Worm (Caenorhabditis elegans) whole organism, L2 larva: Measurements from ENCODE around the gene F58F12.1.

Experiments
- R02D3.7 ChIP-seq: fragments of 150-350 bp; optimal IDR thresholded peaks from 2 replicates; lab custom pipeline; 2014; ENCODE audit warnings: missing biosample characterization, missing genetic modification characterization
- aly-2 ChIP-seq: fragments of 150-350 bp; optimal IDR thresholded peaks from 2 replicates; lab custom pipeline; 2014; ENCODE audit warnings: missing biosample characterization, missing genetic modification characterization
- ama-1 ChIP-seq: fragments of 150-350 bp; optimal IDR thresholded peaks from 2 replicates; lab custom pipeline; 2018; ENCODE audit warnings: inconsistent platforms
- ceh-82 ChIP-seq: fragments of 150-350 bp; optimal IDR thresholded peaks from 2 replicates; lab custom pipeline; 2014; ENCODE audit warnings: missing biosample characterization, missing genetic modification characterization
- crh-2 ChIP-seq: sonication (generic microtip); optimal IDR thresholded peaks from 2 replicates; lab custom pipeline; 2017; ENCODE audit warnings: missing biosample characterization, missing genetic modification characterization
- egl-27 ChIP-seq: sonication (generic microtip); optimal IDR thresholded peaks from 3 replicates; lab custom pipeline; 2017; ENCODE audit warnings: missing biosample characterization, missing genetic modification reagents, missing genetic modification characterization
- fos-1 ChIP-seq: fragments of 150-350 bp; optimal IDR thresholded peaks from 2 replicates; lab custom pipeline; 2014; ENCODE audit warnings: missing biosample characterization, missing genetic modification characterization
- lin-39 ChIP-seq: fragments of 150-350 bp; optimal IDR thresholded peaks from 2 replicates; lab custom pipeline; 2014; ENCODE audit warnings: missing biosample characterization, missing genetic modification reagents, missing genetic modification characterization
- mab-5 ChIP-seq: fragments of 150-350 bp; optimal IDR thresholded peaks from 2 replicates; lab custom pipeline; 2014; ENCODE audit warnings: missing biosample characterization, missing genetic modification characterization
- mdl-1 ChIP-seq, 2 experiments: fragments of 150-350 bp in 1 of 2; sonication (generic microtip) in 1 of 2; optimal IDR thresholded peaks; 2 replicates each; lab custom pipeline; 2017; ENCODE audit warnings: missing biosample characterization in 2 of 2, missing genetic modification characterization in 2 of 2
- nhr-129 ChIP-seq: fragments of 150-350 bp; optimal IDR thresholded peaks from 2 replicates; lab custom pipeline; 2014; ENCODE audit warnings: missing biosample characterization, missing genetic modification characterization
- unc-39 ChIP-seq: fragments of 150-350 bp; optimal IDR thresholded peaks from 2 replicates; lab custom pipeline; 2014; ENCODE audit warnings: missing biosample characterization, missing genetic modification characterization
- ztf-4 ChIP-seq: fragments of 150-350 bp; optimal IDR thresholded peaks from 2 replicates; lab custom pipeline; 2014; ENCODE audit warnings: missing biosample characterization, missing genetic modification characterization

DNA sequence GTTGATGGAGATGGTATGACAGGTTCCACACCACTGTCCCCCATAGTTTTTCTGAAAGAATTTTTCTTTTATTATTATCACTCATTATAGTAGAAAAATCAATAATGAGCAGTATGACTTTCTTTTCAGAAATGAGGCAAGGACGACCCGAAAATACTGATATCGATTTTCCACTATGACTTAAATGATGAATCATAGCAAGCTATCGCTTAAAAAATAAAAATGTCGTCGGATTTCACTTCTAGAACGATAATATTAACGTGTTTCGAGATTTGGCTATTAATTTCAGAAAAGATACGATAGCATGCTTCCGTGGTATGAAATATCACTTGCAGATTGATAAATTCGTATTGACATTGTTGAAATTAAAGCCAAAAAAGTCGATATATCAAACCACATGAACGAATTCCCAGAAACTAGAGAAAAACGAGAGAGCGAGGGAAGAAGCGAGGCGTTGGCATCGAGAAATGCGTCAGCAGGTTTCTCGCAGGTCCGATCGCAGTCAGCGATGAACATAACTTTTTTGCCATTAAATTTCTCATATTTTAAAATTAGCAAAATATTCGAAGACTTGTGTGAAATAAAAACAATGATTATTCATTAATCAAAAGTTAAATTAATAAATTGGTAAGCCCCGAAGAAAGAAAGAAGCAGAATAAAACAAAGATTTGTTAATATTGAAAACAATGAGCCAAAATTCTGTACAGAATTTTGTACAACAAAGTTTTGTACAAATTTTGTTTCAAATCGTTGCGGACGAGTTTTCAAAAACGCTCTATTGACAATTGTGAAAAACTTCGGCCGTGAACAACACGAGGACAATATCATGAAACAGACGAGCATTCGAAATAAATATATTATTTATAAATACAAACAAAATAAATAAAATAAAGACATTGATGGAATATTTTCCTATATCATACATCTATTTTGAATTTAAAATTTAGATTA lies 27.8 kb upstream of the F58F12.1 start, which contains the start of gene C32D5.11:
- peak; percentile 77 for TF ChIP-seq fos-1
- TF ChIP-seq R02D3.7, result no peak
- TF ChIP-seq crh-2, result peak; percentile 76
- peak; percentile 13 for TF ChIP-seq ztf-4
- no peak for TF ChIP-seq lin-39 (tag; lab: Kevin White, UChicago)
- TF ChIP-seq aly-2 (tag; lab: Kevin White, UChicago), result no peak
- peak; percentile 21 for TF ChIP-seq mab-5 (tag; lab: Kevin White, UChicago)
- no peak for TF ChIP-seq unc-39
- TF ChIP-seq ama-1, result no peak
- no peak for TF ChIP-seq ceh-82 (tag; lab: Kevin White, UChicago)
- no peak for TF ChIP-seq mdl-1 (tag; optimal IDR thresholded peaks at IDR 0.05; lab: Kevin White, UChicago)
- peak; percentile 15 for TF ChIP-seq egl-27
- TF ChIP-seq nhr-129, result peak; percentile 81
